Worm (Caenorhabditis elegans): ENCODE data around the gene rga-1.

Gene rga-1

ce11 chrII:11501956-11502355, 37.3 kb downstream of the rga-1 start:
- TF ChIP-seq scrt-1 (GFP tag; IDR thresholded peaks at IDR 0.05) (no peak), ama-1 (optimal IDR thresholded peaks at IDR 0.05) (no peak), aly-1 (tag; optimal IDR thresholded peaks at IDR 0.05) (no peak), tbx-37 (GFP tag; conservative IDR thresholded peaks at IDR 0.05) (no peak), pes-1 (GFP tag; IDR thresholded peaks at IDR 0.05) (no peak), hmbx-1 (tag; optimal IDR thresholded peaks at IDR 0.05) (no peak), hmg-4 (GFP tag; optimal IDR thresholded peaks at IDR 0.05) (no peak), hnd-1 (tag; optimal IDR thresholded peaks at IDR 0.05) (no peak), flt-1 (GFP tag; IDR thresholded peaks at IDR 0.05) (no peak), F13C5.2 (tag; optimal IDR thresholded peaks at IDR 0.05) (no peak), ets-7 (tag; optimal IDR thresholded peaks at IDR 0.05) (no peak), tra-4 (tag; optimal IDR thresholded peaks at IDR 0.05) (no peak), sea-1 (GFP tag; conservative IDR thresholded peaks at IDR 0.05) (no peak), ceh-13 (GFP tag; optimal IDR thresholded peaks at IDR 0.05) (no peak), tbx-11 (GFP tag; IDR thresholded peaks at IDR 0.05) (no peak), B0310.2 (tag; optimal IDR thresholded peaks at IDR 0.05) (no peak), ceh-36 (tag; optimal IDR thresholded peaks at IDR 0.05) (no peak)

- TF ChIP-seq hmbx-1 (tag; optimal IDR thresholded peaks at IDR 0.05) (no peak), ceh-36 (tag; optimal IDR thresholded peaks at IDR 0.05) (peak; percentile 86), scrt-1 (GFP tag; IDR thresholded peaks at IDR 0.05) (0 out of 2 replicates have a peak, but pooled peaks have one; percentile 37), F13C5.2 (tag; optimal IDR thresholded peaks at IDR 0.05) (no peak)
Measured at ce11 chrII:11503761-11504160, 39.1 kb downstream of the rga-1 start.

DNA sequence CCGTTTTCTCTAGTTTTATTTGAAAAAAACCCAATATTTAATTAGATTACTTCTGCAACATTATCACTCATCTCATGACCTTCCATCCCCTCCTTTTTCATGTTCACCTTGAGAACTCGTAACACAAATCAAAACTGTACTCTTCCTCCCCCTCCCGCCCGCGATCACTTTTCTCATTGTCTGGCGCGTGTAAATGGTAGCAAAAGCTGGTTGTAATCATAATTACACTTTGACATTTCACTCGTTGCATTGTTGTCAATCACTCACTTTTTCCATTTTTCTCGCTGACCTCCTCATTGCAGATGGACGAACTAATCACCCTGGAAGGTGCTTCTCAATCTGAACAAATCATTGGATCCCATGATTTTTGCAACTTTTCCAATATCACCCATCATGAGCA, 45.7 kb downstream of the rga-1 start, which contains the start of gene npr-41:
TSS of gene npr-41 (plus strand) at position 301 of the 400 bp plus-strand sequence.
- TF ChIP-seq ceh-36 (tag; optimal IDR thresholded peaks at IDR 0.05): no peak
- TF ChIP-seq tbx-37 (GFP tag; conservative IDR thresholded peaks at IDR 0.05): no peak
- TF ChIP-seq aly-1 (tag; optimal IDR thresholded peaks at IDR 0.05): no peak
- no peak for TF ChIP-seq hmg-4 (GFP tag; optimal IDR thresholded peaks at IDR 0.05)
- no peak for TF ChIP-seq ets-7 (tag; optimal IDR thresholded peaks at IDR 0.05)
- no peak for TF ChIP-seq B0310.2 (tag; optimal IDR thresholded peaks at IDR 0.05)
- TF ChIP-seq flt-1 (GFP tag; IDR thresholded peaks at IDR 0.05): no peak
- no peak for TF ChIP-seq tra-4 (tag; optimal IDR thresholded peaks at IDR 0.05)

DNA sequence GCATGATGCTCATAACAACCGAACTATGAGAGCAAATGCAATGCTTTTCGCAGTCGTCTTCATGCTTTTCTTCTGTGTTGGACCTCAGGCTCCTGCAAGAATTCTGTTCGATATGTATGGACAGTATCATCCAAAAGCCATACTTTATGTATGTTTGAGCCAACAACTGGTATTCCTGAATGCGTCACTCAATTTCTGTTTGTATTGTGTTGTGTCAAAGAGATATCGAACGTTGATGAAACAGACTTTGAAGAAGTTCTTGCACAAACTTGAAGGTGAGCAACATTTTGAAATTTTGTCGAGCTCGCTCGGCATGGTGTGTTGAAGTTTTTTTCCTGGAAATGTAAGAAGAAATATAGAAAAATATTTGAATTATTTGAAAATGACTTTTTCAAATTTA, 48.2 kb downstream of the rga-1 start:
- TF ChIP-seq aly-1 (tag; optimal IDR thresholded peaks at IDR 0.05) (no peak), tra-4 (tag; optimal IDR thresholded peaks at IDR 0.05) (no peak), ets-7 (tag; optimal IDR thresholded peaks at IDR 0.05) (no peak), tbx-11 (GFP tag; IDR thresholded peaks at IDR 0.05) (no peak), sea-1 (GFP tag; conservative IDR thresholded peaks at IDR 0.05) (no peak), hmbx-1 (tag; optimal IDR thresholded peaks at IDR 0.05) (no peak), hmg-4 (GFP tag; optimal IDR thresholded peaks at IDR 0.05) (no peak), ceh-36 (tag; optimal IDR thresholded peaks at IDR 0.05) (no peak), scrt-1 (GFP tag; IDR thresholded peaks at IDR 0.05) (no peak), ama-1 (optimal IDR thresholded peaks at IDR 0.05) (no peak), tbx-37 (GFP tag; conservative IDR thresholded peaks at IDR 0.05) (no peak), hnd-1 (tag; optimal IDR thresholded peaks at IDR 0.05) (no peak), ceh-13 (GFP tag; optimal IDR thresholded peaks at IDR 0.05) (no peak), flt-1 (GFP tag; IDR thresholded peaks at IDR 0.05) (no peak), pes-1 (GFP tag; IDR thresholded peaks at IDR 0.05) (no peak), B0310.2 (tag; optimal IDR thresholded peaks at IDR 0.05) (no peak), F13C5.2 (tag; optimal IDR thresholded peaks at IDR 0.05) (no peak)

DNA sequence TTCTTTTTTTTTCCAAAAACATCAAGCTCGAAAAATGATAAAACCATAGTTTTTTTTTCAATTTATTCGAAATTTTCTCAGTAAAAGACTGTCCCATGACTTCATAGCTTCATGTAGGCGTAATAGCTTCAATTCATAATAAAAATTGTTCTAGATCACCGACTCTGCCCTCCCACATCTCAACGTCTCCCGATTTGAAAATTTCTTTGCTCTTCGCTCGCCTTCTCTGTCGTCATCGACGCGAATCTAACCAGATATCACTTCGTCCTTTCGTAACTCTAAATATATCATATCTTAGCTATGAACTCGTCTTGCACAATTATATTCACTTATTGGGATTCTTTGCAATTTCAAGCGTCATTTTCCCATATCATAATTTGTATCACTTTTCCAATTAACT, 50.1 kb downstream of the rga-1 start, which contains the start of gene srh-44:
TSS of gene srh-44 (plus strand) at position 301 of the 400 bp plus-strand sequence.
- TF ChIP-seq hmg-4 (GFP tag; optimal IDR thresholded peaks at IDR 0.05) (no peak), hnd-1 (tag; optimal IDR thresholded peaks at IDR 0.05) (no peak), B0310.2 (tag; optimal IDR thresholded peaks at IDR 0.05) (no peak)

ce11 chrII:11518184-11518583, 53.5 kb downstream of the rga-1 start, which contains the start of gene B0334.10:
TSS of gene B0334.10 (plus strand) at chrII:11518484.
- no peak for TF ChIP-seq scrt-1 (GFP tag; IDR thresholded peaks at IDR 0.05)
- no peak for TF ChIP-seq hnd-1 (tag; optimal IDR thresholded peaks at IDR 0.05)
- TF ChIP-seq aly-1 (tag; optimal IDR thresholded peaks at IDR 0.05): no peak
- TF ChIP-seq pes-1 (GFP tag; IDR thresholded peaks at IDR 0.05): no peak
- no peak for TF ChIP-seq tbx-37 (GFP tag; conservative IDR thresholded peaks at IDR 0.05)
- no peak for TF ChIP-seq sea-1 (GFP tag; conservative IDR thresholded peaks at IDR 0.05)
- no peak for TF ChIP-seq flt-1 (GFP tag; IDR thresholded peaks at IDR 0.05)
- no peak for TF ChIP-seq F13C5.2 (tag; optimal IDR thresholded peaks at IDR 0.05)
- no peak for TF ChIP-seq tbx-11 (GFP tag; IDR thresholded peaks at IDR 0.05)
- no peak for TF ChIP-seq ceh-13 (GFP tag; optimal IDR thresholded peaks at IDR 0.05)
- no peak for TF ChIP-seq B0310.2 (tag; optimal IDR thresholded peaks at IDR 0.05)
- no peak for TF ChIP-seq ceh-36 (tag; optimal IDR thresholded peaks at IDR 0.05)
- TF ChIP-seq hmg-4 (GFP tag; optimal IDR thresholded peaks at IDR 0.05): no peak
- TF ChIP-seq ama-1 (optimal IDR thresholded peaks at IDR 0.05): no peak

Data from whole organism, early embryonic.